Worm (Caenorhabditis elegans): ENCODE results near the gene F34D10.9.

F34D10.9 gene

ce11 chrIII:3682869-3683403, 46.5 kb downstream of the F34D10.9 start:
- TF ChIP-seq nfya-1 (tag; optimal IDR thresholded peaks at IDR 0.05; ENCODE audit: insufficient read depth) = peak; percentile 87
- no peak for TF ChIP-seq nhr-23 (tag; optimal IDR thresholded peaks at IDR 0.05)
- no peak for TF ChIP-seq mml-1 (tag; optimal IDR thresholded peaks at IDR 0.05)

- no peak for TF ChIP-seq nhr-11 (tag; optimal IDR thresholded peaks at IDR 0.05)
- no peak for TF ChIP-seq ztf-4 (tag; optimal IDR thresholded peaks at IDR 0.05)
- TF ChIP-seq nhr-23 (tag; optimal IDR thresholded peaks at IDR 0.05) = peak; percentile 23
- no peak for TF ChIP-seq egl-27 (tag; optimal IDR thresholded peaks at IDR 0.05)
- no peak for TF ChIP-seq nhr-237 (tag; optimal IDR thresholded peaks at IDR 0.05)
- no peak for TF ChIP-seq unc-62 (GFP tag; optimal IDR thresholded peaks at IDR 0.05)
- TF ChIP-seq hmg-11 (tag; optimal IDR thresholded peaks at IDR 0.05) = peak; percentile 29
- TF ChIP-seq nfya-1 (tag; optimal IDR thresholded peaks at IDR 0.05; ENCODE audit: insufficient read depth) = peak; percentile 32
- TF ChIP-seq elt-3 (tag; optimal IDR thresholded peaks at IDR 0.05) = no peak
Measured at ce11 chrIII:3681351-3681938, 48.0 kb downstream of the F34D10.9 start.

ce11 chrIII:3679083-3679482, 50.3 kb downstream of the F34D10.9 start:
- TF ChIP-seq lin-39 (tag; optimal IDR thresholded peaks at IDR 0.05) (peak; percentile 36), pqm-1 (tag; optimal IDR thresholded peaks at IDR 0.05) (no peak)

- TF ChIP-seq lin-39 (tag; optimal IDR thresholded peaks at IDR 0.05) (peak; percentile 89), pha-4 (tag; optimal IDR thresholded peaks at IDR 0.05) (peak; percentile 63), nhr-12 (tag; optimal IDR thresholded peaks at IDR 0.05) (no peak), ceh-82 (tag; optimal IDR thresholded peaks at IDR 0.05) (no peak), nhr-237 (tag; optimal IDR thresholded peaks at IDR 0.05) (no peak), hmg-11 (tag; optimal IDR thresholded peaks at IDR 0.05) (peak; percentile 78), ceh-28 (tag; optimal IDR thresholded peaks at IDR 0.05) (peak; percentile 90), fkh-2 (tag; optimal IDR thresholded peaks at IDR 0.05) (peak; percentile 5), tbx-2 (tag; optimal IDR thresholded peaks at IDR 0.05) (peak; percentile 11), jun-1 (tag; optimal IDR thresholded peaks at IDR 0.05) (peak; percentile 15), snpc-4 (tag; optimal IDR thresholded peaks at IDR 0.05) (peak; percentile 17), elt-3 (tag; optimal IDR thresholded peaks at IDR 0.05) (no peak), ama-1 (optimal IDR thresholded peaks at IDR 0.05) (peak; percentile 26), nhr-23 (tag; optimal IDR thresholded peaks at IDR 0.05) (no peak), sea-2 (GFP tag; optimal IDR thresholded peaks at IDR 0.05) (peak; percentile 18), nhr-28 (tag; optimal IDR thresholded peaks at IDR 0.05) (no peak), daf-12 (tag; optimal IDR thresholded peaks at IDR 0.05) (no peak), R02D3.7 (tag; optimal IDR thresholded peaks at IDR 0.05) (no peak), elt-2 (tag; optimal IDR thresholded peaks at IDR 0.05) (no peak), fkh-10 (GFP tag; optimal IDR thresholded peaks at IDR 0.05) (peak; percentile 82), lsy-12 (tag; optimal IDR thresholded peaks at IDR 0.05) (peak; percentile 15), nhr-67 (tag; optimal IDR thresholded peaks at IDR 0.05) (no peak), egl-5 (tag; optimal IDR thresholded peaks at IDR 0.05) (peak; percentile 80), nfya-1 (tag; optimal IDR thresholded peaks at IDR 0.05; ENCODE audit: insufficient read depth) (peak; percentile 83), lin-15B (tag; optimal IDR thresholded peaks at IDR 0.05) (peak; percentile 43)
Measured at ce11 chrIII:3677378-3677777, 52.0 kb downstream of the F34D10.9 start.
